Worm (Caenorhabditis elegans) whole organism, late embryonic: ENCODE results near the gene zipt-9.

Source experiments
- C08G9.2 ChIP-seq: sonication (generic microtip); optimal IDR thresholded peaks from 2 replicates; lab custom pipeline; 2016; ENCODE audit warnings: mild to moderate bottlenecking, missing genetic modification characterization, moderate library complexity, missing compliant biosample characterization
- F13H6.1 ChIP-seq: sonication (generic microtip); optimal IDR thresholded peaks from 2 replicates; lab custom pipeline; 2016; ENCODE audit warnings: missing genetic modification characterization, missing compliant biosample characterization
- K02D7.2 ChIP-seq: sonication (generic microtip); optimal IDR thresholded peaks from 2 replicates; lab custom pipeline; 2017; ENCODE audit warnings: mild to moderate bottlenecking, missing genetic modification characterization, missing compliant biosample characterization
- T23F11.4 ChIP-seq: fragments of 200-800 bp; sonication (Bioruptor generic); optimal IDR thresholded peaks from 2 replicates; lab custom pipeline; 2018; ENCODE audit warnings: mild to moderate bottlenecking, missing genetic modification characterization, missing compliant biosample characterization
- ahr-1 ChIP-seq: sonication (generic microtip); optimal IDR thresholded peaks from 2 replicates; lab custom pipeline; 2016; ENCODE audit warnings: missing genetic modification characterization, missing compliant biosample characterization
- ceh-14 ChIP-seq: sonication (generic microtip); optimal IDR thresholded peaks from 2 replicates; lab custom pipeline; 2016; ENCODE audit warnings: missing genotype, missing genetic modification characterization, missing compliant biosample characterization
- ceh-19 ChIP-seq: fragments of 200-800 bp; sonication (Bioruptor generic); optimal IDR thresholded peaks from 2 replicates; lab custom pipeline; 2018; ENCODE audit warnings: mild to moderate bottlenecking, missing genetic modification characterization, missing compliant biosample characterization
- ceh-22 ChIP-seq: sonication (generic microtip); optimal IDR thresholded peaks from 2 replicates; lab custom pipeline; 2017; ENCODE audit warnings: missing biosample characterization, missing genetic modification characterization
- ceh-34 ChIP-seq: sonication (generic microtip); optimal IDR thresholded peaks from 2 replicates; lab custom pipeline; 2016; ENCODE audit warnings: mild to moderate bottlenecking, missing genetic modification characterization, missing compliant biosample characterization
- ceh-48 ChIP-seq: sonication (generic microtip); optimal IDR thresholded peaks from 2 replicates; lab custom pipeline; 2016; ENCODE audit warnings: missing genetic modification characterization, inconsistent platforms, missing compliant biosample characterization
- che-1 ChIP-seq: sonication (generic microtip); optimal IDR thresholded peaks from 2 replicates; lab custom pipeline; 2016; ENCODE audit warnings: mild to moderate bottlenecking, missing genetic modification characterization, missing compliant biosample characterization
- dmd-4 ChIP-seq: sonication (generic microtip); optimal IDR thresholded peaks from 2 replicates; lab custom pipeline; 2016; ENCODE audit warnings: borderline replicate concordance, missing genetic modification characterization, missing compliant biosample characterization
- elt-4 ChIP-seq: sonication (generic microtip); optimal IDR thresholded peaks from 2 replicates; lab custom pipeline; 2016; ENCODE audit warnings: missing genetic modification characterization, missing compliant biosample characterization
- fkh-10 ChIP-seq: fragments of 150-350 bp; optimal IDR thresholded peaks from 2 replicates; lab custom pipeline; 2014; ENCODE audit warnings: missing biosample characterization, missing genetic modification reagents, missing genetic modification characterization
- fkh-6 ChIP-seq: sonication (generic microtip); optimal IDR thresholded peaks from 2 replicates; lab custom pipeline; 2016; ENCODE audit warnings: missing genetic modification characterization, missing compliant biosample characterization
- hlh-30 ChIP-seq: sonication (generic microtip); optimal IDR thresholded peaks from 2 replicates; lab custom pipeline; 2017; ENCODE audit warnings: antibody characterized with exemption, missing genetic modification characterization, missing compliant biosample characterization; ENCODE audit not compliant: insufficient read depth
- lim-6 ChIP-seq: sonication (generic microtip); optimal IDR thresholded peaks from 2 replicates; lab custom pipeline; 2016; ENCODE audit warnings: missing genetic modification characterization, missing compliant biosample characterization
- mec-3 ChIP-seq: sonication (generic microtip); optimal IDR thresholded peaks from 2 replicates; lab custom pipeline; 2016; ENCODE audit warnings: borderline replicate concordance, missing genetic modification characterization, missing compliant biosample characterization
- nfya-1 ChIP-seq: sonication (generic microtip); optimal IDR thresholded peaks from 2 replicates; lab custom pipeline; 2017; ENCODE audit warnings: missing genetic modification characterization, mild to moderate bottlenecking, missing compliant biosample characterization, antibody characterized with exemption, moderate library complexity
- pat-9 ChIP-seq: fragments of 200-800 bp; sonication (Bioruptor generic); optimal IDR thresholded peaks from 2 replicates; lab custom pipeline; 2018; ENCODE audit warnings: mild to moderate bottlenecking, missing genetic modification characterization, moderate library complexity, missing compliant biosample characterization
- pha-4 ChIP-seq: fragments of 150-350 bp; optimal IDR thresholded peaks from 2 replicates; lab custom pipeline; 2018; ENCODE audit warnings: missing biosample characterization, missing genetic modification reagents, missing genetic modification characterization
- rnt-1 ChIP-seq: sonication (generic microtip); optimal IDR thresholded peaks from 2 replicates; lab custom pipeline; 2016; ENCODE audit warnings: missing genetic modification characterization, missing compliant biosample characterization
- sox-4 ChIP-seq: sonication (generic microtip); optimal IDR thresholded peaks from 2 replicates; lab custom pipeline; 2017; ENCODE audit warnings: mild to moderate bottlenecking, missing genetic modification characterization, inconsistent platforms, missing compliant biosample characterization
- tbx-7 ChIP-seq: sonication (generic microtip); optimal IDR thresholded peaks from 2 replicates; lab custom pipeline; 2016; ENCODE audit warnings: missing genotype, missing genetic modification characterization, missing compliant biosample characterization
- ttx-3 ChIP-seq: sonication (generic microtip); optimal IDR thresholded peaks from 2 replicates; lab custom pipeline; 2016; ENCODE audit warnings: missing genetic modification reagents, missing genetic modification characterization, missing compliant biosample characterization
- unc-42 ChIP-seq: sonication (generic microtip); optimal IDR thresholded peaks from 2 replicates; lab custom pipeline; 2016; ENCODE audit warnings: missing genotype, missing genetic modification characterization, missing compliant biosample characterization
- unc-55 ChIP-seq: sonication (generic microtip); optimal IDR thresholded peaks from 2 replicates; lab custom pipeline; 2017; ENCODE audit warnings: missing biosample characterization, missing genetic modification reagents, missing genetic modification characterization
- zip-5 ChIP-seq: sonication (generic microtip); optimal IDR thresholded peaks from 2 replicates; lab custom pipeline; 2016; ENCODE audit warnings: missing genetic modification characterization, missing compliant biosample characterization

The zipt-9 gene

DNA sequence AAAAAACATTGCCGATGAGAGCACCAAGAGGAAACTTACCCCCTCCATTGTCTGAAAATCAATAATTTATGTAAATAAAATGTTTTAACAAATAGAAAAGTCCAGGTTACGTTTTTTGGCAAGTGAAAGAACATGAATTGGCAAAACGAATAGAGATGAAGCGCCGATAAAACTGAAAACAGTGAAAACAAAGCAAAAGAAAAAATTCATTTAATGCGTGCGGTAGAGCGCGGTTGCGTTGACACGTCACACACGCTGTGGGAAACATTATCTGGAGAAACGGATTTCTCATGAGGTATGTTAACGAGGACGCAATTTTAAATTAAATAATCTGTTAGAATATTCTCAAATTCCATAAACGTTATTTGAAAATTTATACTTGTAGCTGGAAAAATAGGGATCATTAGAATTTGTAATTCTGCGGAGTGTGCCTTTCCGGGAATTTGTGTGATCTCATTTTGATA, at the start of gene zipt-9 (continued):
- TF ChIP-seq fkh-10 (GFP tag; lab: Kevin White, UChicago) (no peak), nfya-1 (tag; lab: Kevin White, UChicago) (peak; percentile 43), K02D7.2 (no peak), pat-9 (tag; lab: Kevin White, UChicago) (no peak)
- TF ChIP-seq, all 69 proteins: peak for 39

DNA sequence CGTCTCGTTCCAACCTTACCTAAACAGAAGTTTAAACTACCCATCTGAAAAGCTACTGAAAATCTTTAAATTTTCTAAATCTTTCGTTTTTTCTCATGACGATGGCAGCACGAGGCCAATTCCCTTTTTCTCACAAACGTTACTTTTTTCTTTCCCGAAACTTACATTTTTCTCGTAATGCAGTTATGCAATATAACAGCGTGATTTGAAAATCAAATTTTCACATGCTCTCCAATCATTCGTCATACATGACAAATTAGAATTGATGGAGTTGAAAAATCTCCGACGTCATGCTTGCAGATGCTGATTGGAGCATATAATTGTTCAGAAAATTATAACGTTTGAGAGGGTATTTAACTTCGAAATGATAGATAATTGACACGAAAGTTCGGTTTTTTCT, 48.6 kb upstream of the zipt-9 start:
- TF ChIP-seq F13H6.1 (no peak), lim-6 (no peak), ceh-34 (tag; lab: Kevin White, UChicago) (no peak)

DNA sequence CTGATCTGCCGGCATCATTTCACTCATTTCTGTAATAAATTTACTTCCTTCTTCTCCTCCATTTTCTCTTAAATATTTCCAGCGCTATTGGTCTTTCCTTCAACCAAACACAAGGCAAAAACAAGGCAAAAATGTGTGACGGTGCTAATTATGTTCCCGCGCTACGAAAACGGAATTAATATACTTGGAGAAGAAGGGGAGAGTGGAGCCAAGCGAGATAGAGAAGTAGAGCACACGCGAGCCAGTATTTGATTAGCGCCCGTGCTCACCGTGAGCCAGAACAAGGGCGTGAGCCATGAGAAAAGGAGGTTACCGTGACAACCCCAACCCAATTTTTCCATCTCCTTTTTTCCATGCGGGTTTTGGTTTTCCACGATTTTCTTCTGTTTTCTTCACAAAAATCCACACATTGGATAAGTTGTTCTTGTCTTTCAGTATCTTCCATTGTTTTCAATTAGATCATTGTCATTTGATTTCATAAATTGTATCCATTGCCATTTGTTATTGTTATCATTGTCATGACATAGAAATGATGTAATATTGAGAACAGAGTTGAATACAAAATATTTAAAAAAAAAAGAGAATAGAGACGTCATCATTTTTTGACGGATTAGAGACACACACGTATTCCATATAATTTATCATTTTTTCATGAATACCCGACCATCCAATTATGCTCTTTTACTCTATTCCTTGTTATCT, 47.5 kb upstream of the zipt-9 start, which contains the start of gene F20G2.6:
F20G2.6 (plus strand) TSS at position 652 of the 702 bp plus-strand sequence.
- TF ChIP-seq zip-5 (no peak), sox-4 (tag; lab: Kevin White, UChicago) (no peak), tbx-7 (tag; lab: Kevin White, UChicago) (no peak), ttx-3 (tag; lab: Kevin White, UChicago) (no peak), rnt-1 (tag; lab: Kevin White, UChicago) (no peak), ceh-14 (tag; lab: Kevin White, UChicago) (no peak), mec-3 (tag; lab: Kevin White, UChicago) (no peak), unc-55 (no peak), pha-4 (tag; lab: Kevin White, UChicago) (no peak)
- TF ChIP-seq, all 69 proteins: peak for 0

DNA sequence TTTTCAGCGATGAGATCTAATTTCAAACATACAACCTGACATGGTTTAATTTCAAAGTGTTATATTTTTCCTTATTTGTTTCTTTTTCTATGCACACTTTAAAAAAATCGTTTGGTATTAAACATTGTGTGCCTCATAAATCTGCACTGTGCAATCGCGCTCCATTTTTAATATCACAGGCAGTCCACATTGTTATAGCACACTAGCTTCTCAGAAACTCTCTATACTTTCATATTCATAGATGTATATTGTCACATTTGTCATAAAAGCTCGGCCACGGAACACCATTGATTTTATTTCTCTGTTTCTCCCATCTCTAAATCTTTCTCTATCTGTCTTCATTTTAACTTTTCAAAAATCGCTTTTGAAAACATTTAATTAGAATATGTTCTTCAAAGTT, 42.3 kb upstream of the zipt-9 start:
- TF ChIP-seq unc-42 (tag; lab: Kevin White, UChicago): peak; percentile 11
- peak; percentile 22 for TF ChIP-seq ceh-48 (tag; lab: Kevin White, UChicago)
- peak; percentile 9 for TF ChIP-seq unc-55
- no peak for TF ChIP-seq T23F11.4

DNA sequence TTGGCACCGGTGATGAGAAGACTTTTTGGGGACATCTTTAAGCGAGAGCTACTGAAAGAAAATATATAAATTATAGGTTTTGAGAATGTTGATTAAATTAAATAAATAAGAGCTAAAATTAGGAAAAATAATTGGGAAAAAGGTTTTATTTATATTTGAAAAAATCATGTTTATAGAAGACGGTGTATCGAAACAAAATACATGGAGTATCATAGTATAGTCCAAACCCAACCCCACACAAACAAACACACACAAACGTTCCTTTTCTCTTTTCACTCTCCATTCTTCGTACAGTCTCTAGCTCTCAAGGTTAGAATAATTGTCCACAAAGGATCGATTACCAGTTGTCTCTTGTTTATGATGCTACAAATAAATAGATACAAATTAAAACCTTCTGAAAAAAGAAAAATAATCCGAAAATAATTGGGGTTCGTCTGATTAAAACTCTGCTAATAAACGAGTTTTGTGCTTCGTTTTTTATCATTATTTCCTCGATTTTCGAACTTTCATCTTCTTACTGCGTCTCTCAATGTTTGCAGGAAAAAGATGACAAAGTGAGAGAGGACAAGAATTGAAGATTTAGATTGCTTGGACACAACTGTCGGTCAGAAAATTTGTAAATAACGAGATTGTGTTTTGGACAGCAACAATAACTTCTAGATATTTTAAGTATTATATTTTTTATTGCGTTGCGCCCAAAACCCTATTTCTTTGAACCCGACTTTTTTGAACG, 41.5 kb upstream of the zipt-9 start, which contains the start of gene F20G2.2:
F20G2.2 (minus strand) TSS at position 51 of the 733 bp plus-strand sequence.
- no peak for TF ChIP-seq che-1 (tag; lab: Kevin White, UChicago)
- no peak for TF ChIP-seq ttx-3 (tag; lab: Kevin White, UChicago)
- TF ChIP-seq fkh-6 (tag; lab: Kevin White, UChicago): no peak
- no peak for TF ChIP-seq tbx-7 (tag; lab: Kevin White, UChicago)
- no peak for TF ChIP-seq K02D7.2
- no peak for TF ChIP-seq C08G9.2 (tag; lab: Kevin White, UChicago)
- TF ChIP-seq hlh-30 (tag; lab: Kevin White, UChicago): no peak
- TF ChIP-seq ceh-22 (tag; lab: Kevin White, UChicago): no peak
- no peak for TF ChIP-seq dmd-4 (tag; lab: Kevin White, UChicago)
- TF ChIP-seq ahr-1 (tag; lab: Kevin White, UChicago): no peak
- TF ChIP-seq, all 69 proteins: peak for 0

DNA sequence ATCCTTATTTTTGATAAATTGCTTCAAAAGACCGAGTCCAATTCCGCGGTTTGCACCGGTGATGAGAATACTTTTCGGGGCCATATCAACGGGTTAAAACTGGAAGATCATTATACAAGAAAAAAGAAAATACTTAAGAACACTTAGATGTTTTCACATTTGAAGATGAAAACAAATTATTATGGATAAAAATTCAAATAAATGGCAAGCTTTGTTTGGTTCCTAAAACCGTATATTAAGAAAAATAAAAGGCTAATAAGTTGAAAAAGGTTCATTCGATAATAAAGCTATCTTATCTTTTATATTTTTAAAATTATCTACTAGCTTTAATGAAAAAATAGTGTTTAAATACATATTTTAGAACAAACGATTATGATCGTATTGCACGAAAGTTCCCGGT, 38.4 kb upstream of the zipt-9 start, which contains the start of gene F20G2.1:
F20G2.1 (minus strand) TSS at position 101 of the 400 bp plus-strand sequence.
- TF ChIP-seq ceh-19 (GFP tag; lab: Kevin White, UChicago) (no peak), zip-5 (no peak), elt-4 (tag; lab: Kevin White, UChicago) (no peak), ceh-48 (tag; lab: Kevin White, UChicago) (no peak), ceh-22 (tag; lab: Kevin White, UChicago) (no peak), F13H6.1 (no peak), mec-3 (tag; lab: Kevin White, UChicago) (no peak)
